Worm (Caenorhabditis elegans): ENCODE measurements around the gene frg-1.

frg-1 gene

DNA sequence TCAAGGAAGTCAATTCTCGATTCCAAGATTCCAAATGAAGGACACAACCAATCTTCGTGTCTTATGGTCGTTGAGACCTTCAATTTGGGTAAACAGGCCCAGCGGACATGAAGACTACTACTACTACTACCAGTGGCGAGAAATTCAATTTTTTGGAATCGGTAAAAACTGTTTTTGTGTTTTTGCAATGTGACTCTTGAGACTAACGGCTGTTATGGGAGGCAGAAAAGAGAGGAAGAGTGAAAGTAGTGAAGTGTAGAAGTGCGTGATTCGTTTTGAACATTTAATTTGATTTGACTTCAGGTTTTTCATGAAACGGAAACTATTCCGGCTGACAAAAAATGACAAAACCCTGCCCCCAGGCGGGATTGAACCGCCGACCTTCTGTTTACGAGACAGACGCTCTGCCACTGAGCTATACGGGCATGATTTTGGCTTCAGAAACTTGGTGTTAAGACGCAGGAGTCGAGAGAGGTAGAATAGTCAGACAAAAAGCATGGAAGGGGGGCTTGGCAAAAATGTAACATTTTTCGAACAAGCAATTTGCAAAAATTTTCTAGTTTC is 36.9 kb downstream of the frg-1 start (continued):
- TF ChIP-seq Y105C5A.15 (GFP tag; IDR thresholded peaks at IDR 0.05): peak; percentile 72; the same call in 1 of the 2 replicates
- no peak for TF ChIP-seq attf-4 (tag; optimal IDR thresholded peaks at IDR 0.05)
- peak; percentile 71 for TF ChIP-seq duxl-1 (tag; optimal IDR thresholded peaks at IDR 0.05; ENCODE audit: poor library complexity)
- peak; percentile 54; the same call in 1 of the 2 replicates for TF ChIP-seq ceh-20 (GFP tag; IDR thresholded peaks at IDR 0.05)
- peak; percentile 50; the same call in 1 of the 2 replicates for TF ChIP-seq php-3 (GFP tag; IDR thresholded peaks at IDR 0.05)
- no peak for TF ChIP-seq ceh-32 (tag; optimal IDR thresholded peaks at IDR 0.05; ENCODE audit: poor library complexity)
- TF ChIP-seq nhr-237 (tag; optimal IDR thresholded peaks at IDR 0.05): no peak
- 0 out of 2 replicates have a peak, but pooled peaks have one; percentile 28 for TF ChIP-seq zfp-3 (GFP tag; conservative IDR thresholded peaks at IDR 0.05)
- TF ChIP-seq nhr-10 (tag; optimal IDR thresholded peaks at IDR 0.05): no peak
- peak; percentile 53 for TF ChIP-seq dpl-1 (GFP tag; optimal IDR thresholded peaks at IDR 0.05)
- no peak for TF ChIP-seq lin-15B (tag; optimal IDR thresholded peaks at IDR 0.05)
- no peak for TF ChIP-seq egl-27 (tag; optimal IDR thresholded peaks at IDR 0.05)
- TF ChIP-seq lin-29 (GFP tag; IDR thresholded peaks at IDR 0.05): no peak
- TF ChIP-seq ztf-7 (tag; optimal IDR thresholded peaks at IDR 0.05): peak; percentile 50
- no peak for TF ChIP-seq jun-1 (tag; optimal IDR thresholded peaks at IDR 0.05)
- TF ChIP-seq sdz-12 (GFP tag; optimal IDR thresholded peaks at IDR 0.05): no peak
- peak; percentile 87 for TF ChIP-seq nhr-102 (tag; optimal IDR thresholded peaks at IDR 0.05)
- peak; percentile 77 for TF ChIP-seq ZK337.2 (GFP tag; IDR thresholded peaks at IDR 0.05)
- TF ChIP-seq nhr-6 (tag; optimal IDR thresholded peaks at IDR 0.05): peak; percentile 17
- no peak for TF ChIP-seq ama-1 (optimal IDR thresholded peaks at IDR 0.05)
- TF ChIP-seq snpc-4 (tag; optimal IDR thresholded peaks at IDR 0.05): no peak

DNA sequence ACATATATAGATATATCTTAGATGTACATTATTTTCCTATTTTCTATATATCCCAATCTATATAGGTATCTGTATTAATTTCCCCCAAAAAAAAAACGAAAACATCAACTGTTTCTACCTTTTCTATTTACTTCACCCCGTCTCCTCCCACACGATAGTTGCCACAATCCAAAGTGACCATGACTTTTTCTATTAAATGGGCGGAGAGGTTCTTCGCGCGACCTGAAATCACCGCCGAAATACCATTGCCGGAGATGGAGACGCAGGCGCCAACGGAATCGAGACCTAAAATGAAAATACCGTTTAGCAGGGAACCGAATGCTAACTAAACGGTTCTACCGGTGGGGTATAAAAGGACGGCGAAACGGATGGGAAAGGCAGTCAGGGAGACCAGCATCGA is 39.7 kb downstream of the frg-1 start, which contains the start of gene col-98:
TSS of gene col-98 (plus strand) at position 390 of the 400 bp plus-strand sequence.
- TF ChIP-seq mep-1 (tag; optimal IDR thresholded peaks at IDR 0.05) (no peak), pqm-1 (tag; optimal IDR thresholded peaks at IDR 0.05) (no peak), cey-2 (tag; optimal IDR thresholded peaks at IDR 0.05; ENCODE audit: borderline replicate concordance, insufficient read depth) (no peak), skn-1 (tag; optimal IDR thresholded peaks at IDR 0.05) (no peak), dve-1 (tag; optimal IDR thresholded peaks at IDR 0.05; ENCODE audit: insufficient read depth) (no peak), jun-1 (tag; optimal IDR thresholded peaks at IDR 0.05) (no peak), saeg-2 (GFP tag; IDR thresholded peaks at IDR 0.05) (no peak), ceh-62 (tag; optimal IDR thresholded peaks at IDR 0.05) (no peak), mdt-29 (GFP tag; IDR thresholded peaks at IDR 0.05) (no peak), Y48G9A.11 (GFP tag; IDR thresholded peaks at IDR 0.05) (no peak), php-3 (GFP tag; IDR thresholded peaks at IDR 0.05) (no peak), hlh-30 (tag; optimal IDR thresholded peaks at IDR 0.05; ENCODE audit: insufficient read depth) (no peak), nhr-102 (tag; optimal IDR thresholded peaks at IDR 0.05) (no peak), ztf-11 (tag; optimal IDR thresholded peaks at IDR 0.05) (no peak)

DNA sequence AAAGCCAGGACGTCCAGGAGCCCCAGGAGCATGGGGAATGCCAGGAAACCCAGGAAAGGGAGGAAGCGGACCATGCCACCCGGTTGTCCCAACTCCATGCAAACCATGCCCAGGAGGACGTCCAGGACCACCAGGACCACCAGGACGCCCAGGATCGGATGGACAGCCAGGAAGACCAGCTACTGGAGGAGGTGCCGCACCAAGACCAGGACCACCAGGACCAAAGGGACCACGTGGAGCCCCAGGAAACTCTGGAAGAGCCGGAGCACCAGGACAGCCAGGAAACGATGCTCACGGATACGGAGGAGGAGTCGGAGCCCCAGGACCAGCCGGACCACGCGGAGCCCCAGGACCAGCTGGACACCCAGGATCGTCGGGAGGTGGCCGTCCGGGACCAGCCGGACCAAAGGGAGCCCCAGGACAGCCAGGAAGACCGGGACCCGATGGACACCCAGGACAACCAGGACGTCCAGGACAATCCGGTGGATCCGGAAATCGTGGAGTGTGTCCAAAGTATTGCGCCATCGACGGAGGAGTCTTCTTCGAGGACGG is 40.7 kb downstream of the frg-1 start:
- TF ChIP-seq mdt-29 (GFP tag; IDR thresholded peaks at IDR 0.05) (no peak), set-16 (GFP tag; IDR thresholded peaks at IDR 0.05) (peak; percentile 97), dmd-8 (GFP tag; IDR thresholded peaks at IDR 0.05) (0 out of 2 replicates have a peak, but pooled peaks have one; percentile 7), hlh-30 (tag; optimal IDR thresholded peaks at IDR 0.05; ENCODE audit: insufficient read depth) (no peak)

DNA sequence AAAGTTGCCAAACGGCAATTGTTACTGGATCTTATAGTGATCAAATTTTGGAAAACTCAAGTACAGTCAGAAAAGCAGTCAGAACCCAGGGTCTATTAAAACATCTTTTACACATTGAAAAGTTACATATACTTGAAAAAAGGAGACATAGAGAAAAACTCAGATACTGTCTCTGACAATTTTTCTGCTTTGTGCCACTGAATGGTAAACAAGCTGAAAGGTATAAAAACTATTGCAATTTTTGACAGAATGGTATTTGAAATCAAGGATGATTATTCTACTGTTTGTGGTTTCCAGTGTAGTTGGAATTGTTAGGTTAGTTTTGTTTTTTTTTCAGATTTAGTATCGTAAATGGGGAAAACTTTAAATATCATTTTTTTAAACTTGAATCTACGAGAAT is 41.8 kb downstream of the frg-1 start, which contains the start of gene cyp-13A11:
TSS of gene cyp-13A11 (plus strand) at position 266 of the 400 bp plus-strand sequence.
- TF ChIP-seq daf-16 (GFP tag; optimal IDR thresholded peaks at IDR 0.05) (no peak), daf-16 (tag; optimal IDR thresholded peaks at IDR 0.05) (peak; percentile 94), nhr-28 (tag; optimal IDR thresholded peaks at IDR 0.05) (peak; percentile 7), dmd-6 (GFP tag; IDR thresholded peaks at IDR 0.05) (no peak), nhr-11 (tag; optimal IDR thresholded peaks at IDR 0.05) (no peak)
